Worm (Caenorhabditis elegans): ENCODE results near the gene ZC204.17.
A peak's percentile ranks its signal among the peaks of the same experiment; 100 is the strongest.

The ZC204.17 gene

ce11 chrII:1597101-1598088 is 48.7 kb downstream of the ZC204.17 start, which contains the start of gene bath-46 (continued):
- no peak for TF ChIP-seq gei-8 (GFP tag; optimal IDR thresholded peaks at IDR 0.05)
- TF ChIP-seq arid-1 (GFP tag; conservative IDR thresholded peaks at IDR 0.05), result 0 out of 2 replicates have a peak, but pooled peaks have one; percentile 8
- no peak for TF ChIP-seq zip-2 (tag; optimal IDR thresholded peaks at IDR 0.05)
- TF ChIP-seq dpl-1 (GFP tag; optimal IDR thresholded peaks at IDR 0.05), result no peak
- no peak for TF ChIP-seq lin-29 (GFP tag; IDR thresholded peaks at IDR 0.05)
- TF ChIP-seq pha-4 (GFP tag; IDR thresholded peaks at IDR 0.05), result no peak
- no peak for TF ChIP-seq pha-4 (tag; optimal IDR thresholded peaks at IDR 0.05)
- no peak for TF ChIP-seq cey-2 (tag; optimal IDR thresholded peaks at IDR 0.05; ENCODE audit: borderline replicate concordance, insufficient read depth)
- no peak for TF ChIP-seq nhr-237 (tag; optimal IDR thresholded peaks at IDR 0.05)
- no peak for TF ChIP-seq ama-1 (optimal IDR thresholded peaks at IDR 0.05)
- TF ChIP-seq Y48G9A.11 (GFP tag; IDR thresholded peaks at IDR 0.05), result no peak
- TF ChIP-seq T26A8.4 (GFP tag; IDR thresholded peaks at IDR 0.05), result no peak
- no peak for TF ChIP-seq php-3 (GFP tag; IDR thresholded peaks at IDR 0.05)
- no peak for TF ChIP-seq lir-3 (tag; optimal IDR thresholded peaks at IDR 0.05)
- no peak for TF ChIP-seq ZK546.5 (tag; optimal IDR thresholded peaks at IDR 0.05)
- no peak for TF ChIP-seq egl-27 (tag; optimal IDR thresholded peaks at IDR 0.05)
- TF ChIP-seq unc-62 (GFP tag; optimal IDR thresholded peaks at IDR 0.05 in 1 of 2), result no peak
- no peak for TF ChIP-seq unc-62 (tag; optimal IDR thresholded peaks at IDR 0.05)
- TF ChIP-seq F37D6.2 (tag; optimal IDR thresholded peaks at IDR 0.05), result no peak
- no peak for TF ChIP-seq fos-1 (tag; optimal IDR thresholded peaks at IDR 0.05)
- TF ChIP-seq F26F4.8 (GFP tag; conservative IDR thresholded peaks at IDR 0.05), result no peak
- TF ChIP-seq mep-1 (tag; optimal IDR thresholded peaks at IDR 0.05), result no peak
- TF ChIP-seq saeg-2 (GFP tag; IDR thresholded peaks at IDR 0.05), result no peak
- TF ChIP-seq daf-19 (GFP tag; conservative IDR thresholded peaks at IDR 0.05), result no peak
- TF ChIP-seq aha-1 (tag), result no peak
- TF ChIP-seq fkh-10 (GFP tag; optimal IDR thresholded peaks at IDR 0.05), result no peak
- TF ChIP-seq mdl-1 (tag; optimal IDR thresholded peaks at IDR 0.05), result no peak
- peak; percentile 34; the same call in 1 of the 2 replicates for TF ChIP-seq dmd-6 (GFP tag; IDR thresholded peaks at IDR 0.05)
- TF ChIP-seq hlh-11 (tag; optimal IDR thresholded peaks at IDR 0.05), result peak; percentile 48
- no peak for TF ChIP-seq dmd-8 (GFP tag; IDR thresholded peaks at IDR 0.05)
- no peak for TF ChIP-seq daf-12 (tag; optimal IDR thresholded peaks at IDR 0.05)
- no peak for TF ChIP-seq ceh-82 (tag; optimal IDR thresholded peaks at IDR 0.05)
- TF ChIP-seq snpc-1.2 (GFP tag; IDR thresholded peaks at IDR 0.05), result no peak
- TF ChIP-seq T20F7.1 (GFP tag; optimal IDR thresholded peaks at IDR 0.05), result no peak
- TF ChIP-seq F10B5.3 (tag; optimal IDR thresholded peaks at IDR 0.05), result no peak
- TF ChIP-seq pqm-1 (tag; optimal IDR thresholded peaks at IDR 0.05), result peak; percentile 90
- TF ChIP-seq nhr-28 (tag; optimal IDR thresholded peaks at IDR 0.05), result peak; percentile 57
- no peak for TF ChIP-seq nhr-25 (tag; optimal IDR thresholded peaks at IDR 0.05; ENCODE audit: borderline replicate concordance, insufficient read depth)

Data from whole organism, L4 larva.